Fruit fly (Drosophila melanogaster): Measurements from ENCODE around the gene Not10.

- no peak for TF ChIP-seq Clk (GFP tag; optimal IDR thresholded peaks at IDR 0.05)
- no peak for TF ChIP-seq kay (GFP tag; ENCODE audit: borderline replicate concordance)
- no peak for TF ChIP-seq Crg-1 (GFP tag; optimal IDR thresholded peaks at IDR 0.05)
- no peak for TF ChIP-seq bab1 (GFP tag; optimal IDR thresholded peaks at IDR 0.05)
- TF ChIP-seq Hr96 (GFP tag; optimal IDR thresholded peaks at IDR 0.05): no peak
- no peak for TF ChIP-seq tj (GFP tag; optimal IDR thresholded peaks at IDR 0.05)
- TF ChIP-seq CG7101 (tag; optimal IDR thresholded peaks at IDR 0.05): no peak
These were observed 18.5 kb upstream of the Not10 start for dm6 chr3R:12611973-12612372.

All from whole organism, adult.